Worm (Caenorhabditis elegans): ENCODE data around the gene irld-7.

DNA sequence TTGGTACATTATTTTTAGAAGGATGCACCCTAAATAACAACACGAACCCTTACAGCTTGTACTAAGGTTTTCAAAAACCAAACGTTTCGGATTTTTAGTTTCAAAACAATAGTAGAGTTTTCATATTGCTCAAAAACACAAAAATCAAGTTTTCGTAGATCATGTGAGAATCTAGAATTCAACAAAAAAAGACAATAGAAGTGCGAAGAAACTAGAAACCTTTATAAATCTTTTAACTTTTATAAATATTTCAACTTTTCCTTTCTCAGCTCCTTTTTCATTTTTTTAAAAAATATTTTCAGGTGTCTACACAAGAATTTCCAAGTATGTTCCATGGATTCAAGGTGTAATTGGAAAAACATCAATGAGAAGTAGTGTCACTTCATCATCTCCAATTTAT, 29.7 kb upstream of the irld-7 start, which contains the start of gene best-9:
- TF ChIP-seq dao-5 (tag; optimal IDR thresholded peaks at IDR 0.05) (no peak), him-1 (tag; optimal IDR thresholded peaks at IDR 0.05) (no peak), W03F9.2 (tag; optimal IDR thresholded peaks at IDR 0.05) (no peak)

All from whole organism, L4/young adult.